Worm (Caenorhabditis elegans) whole organism, midembryonic: ENCODE measurements around the gene nlp-34.

Source experiments
- T22C8.4 ChIP-seq: fragments of 200-800 bp; sonication (Bioruptor generic); IDR thresholded peaks from 2 replicates; pipeline ENCODE4 v1.3.6; 2022; ENCODE audit warnings: missing genetic modification characterization, missing compliant biosample characterization
- cog-1 ChIP-seq: sonication (generic microtip); optimal IDR thresholded peaks from 2 replicates; lab custom pipeline; 2016; ENCODE audit warnings: missing genetic modification characterization, missing compliant biosample characterization
- flt-1 ChIP-seq: fragments of 200-800 bp; sonication (Bioruptor generic); IDR thresholded peaks from 2 replicates; pipeline ENCODE4 v1.3.6; 2022; ENCODE audit warnings: missing genetic modification characterization, missing compliant biosample characterization
- klf-2 ChIP-seq: fragments of 200-800 bp; sonication (Bioruptor generic); conservative IDR thresholded peaks from 2 replicates; pipeline ENCODE4 v1.3.6; 2022; ENCODE audit warnings: missing genetic modification reagents, missing genetic modification characterization, missing compliant biosample characterization
- med-1 ChIP-seq: sonication (generic microtip); optimal IDR thresholded peaks from 2 replicates; lab custom pipeline; 2017; ENCODE audit warnings: missing genetic modification characterization, mild to moderate bottlenecking, missing compliant biosample characterization, antibody characterized with exemption, missing genetic modification reagents; ENCODE audit not compliant: insufficient read depth
- ref-1 ChIP-seq: fragments of 200-800 bp; sonication (Bioruptor generic); conservative IDR thresholded peaks from 2 replicates; pipeline ENCODE4 v1.3.6; 2022; ENCODE audit warnings: missing genetic modification reagents, missing genetic modification characterization, missing compliant biosample characterization
- tab-1 ChIP-seq: fragments of 200-800 bp; sonication (Bioruptor generic); IDR thresholded peaks from 2 replicates; pipeline ENCODE4 v1.3.6; 2022; ENCODE audit warnings: missing genetic modification characterization, missing compliant biosample characterization
- ztf-23 ChIP-seq: fragments of 200-800 bp; sonication (Bioruptor generic); IDR thresholded peaks from 2 replicates; pipeline ENCODE4 v1.3.6; 2022; ENCODE audit warnings: missing genetic modification reagents, missing genetic modification characterization, missing compliant biosample characterization
- ztf-29 ChIP-seq: fragments of 200-800 bp; sonication (Bioruptor generic); IDR thresholded peaks from 2 replicates; pipeline ENCODE4 v1.3.6; 2022; ENCODE audit warnings: missing genetic modification reagents, missing genetic modification characterization, missing compliant biosample characterization

nlp-34 gene

ce11 chrV:3979053-3979452 lies at the start of gene nlp-34:
TSS of gene nlp-34 (minus strand) at chrV:3979134.
- TF ChIP-seq T22C8.4 (GFP tag; lab: Robert Waterston, UW): no peak
- no peak for TF ChIP-seq ztf-29 (GFP tag; lab: Robert Waterston, UW)
- no peak for TF ChIP-seq med-1 (GFP tag; lab: Kevin White, UChicago)
- no peak for TF ChIP-seq klf-2 (GFP tag; lab: Robert Waterston, UW)
- no peak for TF ChIP-seq flt-1 (GFP tag; lab: Robert Waterston, UW)
- TF ChIP-seq ztf-23 (GFP tag; lab: Robert Waterston, UW): no peak
- TF ChIP-seq cog-1 (tag; lab: Kevin White, UChicago): no peak
- TF ChIP-seq ref-1 (GFP tag; lab: Robert Waterston, UW): no peak
- TF ChIP-seq tab-1: no peak

- TF ChIP-seq flt-1 (GFP tag; lab: Robert Waterston, UW) (no peak), cog-1 (tag; lab: Kevin White, UChicago) (no peak), ztf-29 (GFP tag; lab: Robert Waterston, UW) (no peak), med-1 (GFP tag; lab: Kevin White, UChicago) (no peak), tab-1 (no peak), ref-1 (GFP tag; lab: Robert Waterston, UW) (no peak), ztf-23 (GFP tag; lab: Robert Waterston, UW) (no peak), T22C8.4 (GFP tag; lab: Robert Waterston, UW) (no peak), klf-2 (GFP tag; lab: Robert Waterston, UW) (no peak)
These were observed 45.8 kb upstream of the nlp-34 start, which contains the start of gene K09D9.1 for ce11 chrV:4024777-4025176. TSS of gene K09D9.1 (plus strand) at chrV:4025047.

- TF ChIP-seq klf-2 (GFP tag; lab: Robert Waterston, UW) (no peak), flt-1 (GFP tag; lab: Robert Waterston, UW) (no peak), ref-1 (GFP tag; lab: Robert Waterston, UW) (no peak), cog-1 (tag; lab: Kevin White, UChicago) (no peak), med-1 (GFP tag; lab: Kevin White, UChicago) (no peak), ztf-29 (GFP tag; lab: Robert Waterston, UW) (no peak), T22C8.4 (GFP tag; lab: Robert Waterston, UW) (no peak), ztf-23 (GFP tag; lab: Robert Waterston, UW) (no peak), tab-1 (no peak)
These were observed 43.4 kb upstream of the nlp-34 start, which contains the start of gene cyp-35A3 for ce11 chrV:4022309-4022708. TSS of gene cyp-35A3 (plus strand) at chrV:4022609.

- TF ChIP-seq tab-1 (no peak), flt-1 (GFP tag; lab: Robert Waterston, UW) (no peak), T22C8.4 (GFP tag; lab: Robert Waterston, UW) (no peak), klf-2 (GFP tag; lab: Robert Waterston, UW) (no peak), ztf-29 (GFP tag; lab: Robert Waterston, UW) (no peak), cog-1 (tag; lab: Kevin White, UChicago) (no peak), med-1 (GFP tag; lab: Kevin White, UChicago) (no peak), ref-1 (GFP tag; lab: Robert Waterston, UW) (no peak), ztf-23 (GFP tag; lab: Robert Waterston, UW) (no peak)
These were observed 42.8 kb upstream of the nlp-34 start, which contains the start of gene K09D9.14 for ce11 chrV:4021776-4022175. TSS of gene K09D9.14 (minus strand) at chrV:4021876.

ce11 chrV:4019188-4019587 lies 40.3 kb upstream of the nlp-34 start, which contains the start of gene K09D9.3:
TSS of gene K09D9.3 (plus strand) at chrV:4019488.
- no peak for TF ChIP-seq ref-1 (GFP tag; lab: Robert Waterston, UW)
- TF ChIP-seq cog-1 (tag; lab: Kevin White, UChicago): no peak
- no peak for TF ChIP-seq med-1 (GFP tag; lab: Kevin White, UChicago)
- TF ChIP-seq tab-1: no peak
- no peak for TF ChIP-seq flt-1 (GFP tag; lab: Robert Waterston, UW)
- no peak for TF ChIP-seq T22C8.4 (GFP tag; lab: Robert Waterston, UW)
- TF ChIP-seq klf-2 (GFP tag; lab: Robert Waterston, UW): no peak
- no peak for TF ChIP-seq ztf-29 (GFP tag; lab: Robert Waterston, UW)
- TF ChIP-seq ztf-23 (GFP tag; lab: Robert Waterston, UW): no peak

- TF ChIP-seq ref-1 (GFP tag; lab: Robert Waterston, UW) (no peak), ztf-29 (GFP tag; lab: Robert Waterston, UW) (no peak), med-1 (GFP tag; lab: Kevin White, UChicago) (no peak), tab-1 (no peak), flt-1 (GFP tag; lab: Robert Waterston, UW) (no peak), klf-2 (GFP tag; lab: Robert Waterston, UW) (no peak), cog-1 (tag; lab: Kevin White, UChicago) (no peak), T22C8.4 (GFP tag; lab: Robert Waterston, UW) (no peak), ztf-23 (GFP tag; lab: Robert Waterston, UW) (no peak)
These were observed 39.7 kb upstream of the nlp-34 start for ce11 chrV:4018591-4018990.

ce11 chrV:4016780-4017179 lies 37.8 kb upstream of the nlp-34 start, which contains the start of gene srw-89:
TSS of gene srw-89 (plus strand) at chrV:4017080.
- TF ChIP-seq flt-1 (GFP tag; lab: Robert Waterston, UW): no peak
- TF ChIP-seq ztf-23 (GFP tag; lab: Robert Waterston, UW): no peak
- no peak for TF ChIP-seq tab-1
- no peak for TF ChIP-seq ztf-29 (GFP tag; lab: Robert Waterston, UW)
- no peak for TF ChIP-seq T22C8.4 (GFP tag; lab: Robert Waterston, UW)
- no peak for TF ChIP-seq ref-1 (GFP tag; lab: Robert Waterston, UW)
- no peak for TF ChIP-seq med-1 (GFP tag; lab: Kevin White, UChicago)
- no peak for TF ChIP-seq cog-1 (tag; lab: Kevin White, UChicago)
- TF ChIP-seq klf-2 (GFP tag; lab: Robert Waterston, UW): no peak

- TF ChIP-seq flt-1 (GFP tag; lab: Robert Waterston, UW) (no peak), med-1 (GFP tag; lab: Kevin White, UChicago) (no peak), T22C8.4 (GFP tag; lab: Robert Waterston, UW) (no peak), ztf-29 (GFP tag; lab: Robert Waterston, UW) (no peak), cog-1 (tag; lab: Kevin White, UChicago) (no peak), klf-2 (GFP tag; lab: Robert Waterston, UW) (no peak), tab-1 (no peak)
These were observed 31.2 kb upstream of the nlp-34 start, which contains the start of gene srh-4 for ce11 chrV:4010170-4010569. TSS of gene srh-4 (plus strand) at chrV:4010470.
